Worm (Caenorhabditis elegans) whole organism, early embryonic: Measurements from ENCODE around the gene dnbp-1.

Source experiments
- ama-1 ChIP-seq: fragments of 150-350 bp; optimal IDR thresholded peaks from 2 replicates; lab custom pipeline; 2014
- hmbx-1 ChIP-seq: sonication (generic microtip); optimal IDR thresholded peaks from 2 replicates; lab custom pipeline; 2016; ENCODE audit warnings: mild to moderate bottlenecking, missing genetic modification characterization, missing compliant biosample characterization

- TF ChIP-seq hmbx-1 (tag; lab: Kevin White, UChicago) (no peak), ama-1 (no peak)
These were observed at the start of gene dnbp-1 for ce11 chrIV:13979797-13980459.
